Worm (Caenorhabditis elegans): ENCODE data around the gene H40L08.7.

Gene H40L08.7

DNA sequence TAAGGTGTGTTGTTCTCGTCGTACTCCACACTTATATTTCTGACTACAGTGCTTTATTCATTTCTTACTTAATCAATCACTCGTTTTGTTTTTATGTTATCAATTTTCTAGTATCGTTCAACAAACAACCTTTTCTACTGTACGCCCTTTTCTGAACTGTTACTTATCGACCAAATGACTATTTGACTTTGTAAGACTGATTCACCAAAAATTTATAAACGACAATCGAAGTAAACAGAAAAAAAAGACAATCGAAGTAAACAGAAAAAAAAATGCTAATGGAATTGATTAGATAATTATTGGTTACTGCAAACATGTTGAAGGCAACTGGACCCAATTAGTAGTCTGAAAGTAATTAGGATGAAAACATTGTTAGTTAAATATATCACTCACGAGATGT is 27.5 kb downstream of the H40L08.7 start:
- TF ChIP-seq tbx-8 (GFP tag; optimal IDR thresholded peaks at IDR 0.05) (no peak), nhr-12 (tag; optimal IDR thresholded peaks at IDR 0.05) (no peak), elt-1 (tag; optimal IDR thresholded peaks at IDR 0.05; ENCODE audit: borderline replicate concordance, insufficient read depth) (no peak), nhr-76 (tag; optimal IDR thresholded peaks at IDR 0.05) (no peak), pha-4 (tag; optimal IDR thresholded peaks at IDR 0.05) (no peak), snpc-4 (tag; optimal IDR thresholded peaks at IDR 0.05) (no peak)

DNA sequence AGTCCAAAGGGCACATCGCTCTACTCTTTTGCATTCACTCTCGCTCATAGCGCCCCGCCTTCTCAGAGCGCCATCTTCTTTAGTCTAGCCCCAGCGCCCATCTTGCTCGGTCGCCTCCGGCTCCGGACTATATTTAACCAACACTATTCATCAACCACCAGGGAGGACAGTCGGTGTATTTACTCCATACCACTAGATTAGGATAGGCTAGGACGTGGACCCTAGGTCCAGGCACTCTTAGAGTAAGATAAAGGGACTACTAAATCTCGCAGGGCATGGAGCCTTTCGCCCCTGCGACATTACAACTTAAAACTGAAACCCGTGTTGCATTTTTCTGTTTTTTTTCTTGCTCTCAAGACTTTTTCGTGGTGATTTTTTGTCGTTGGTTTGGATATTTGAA is 30.0 kb downstream of the H40L08.7 start:
- TF ChIP-seq nhr-2 (tag; optimal IDR thresholded peaks at IDR 0.05), result no peak
- no peak for TF ChIP-seq ham-2 (GFP tag; optimal IDR thresholded peaks at IDR 0.05)
- TF ChIP-seq sptf-1 (tag; optimal IDR thresholded peaks at IDR 0.05), result no peak
- no peak for TF ChIP-seq lin-13 (tag; optimal IDR thresholded peaks at IDR 0.05)
- no peak for TF ChIP-seq ceh-39 (tag; optimal IDR thresholded peaks at IDR 0.05)
- no peak for TF ChIP-seq blmp-1 (tag; optimal IDR thresholded peaks at IDR 0.05)
- no peak for TF ChIP-seq ces-1 (GFP tag; optimal IDR thresholded peaks at IDR 0.05)
- TF ChIP-seq pha-4 (tag; optimal IDR thresholded peaks at IDR 0.05), result no peak
- TF ChIP-seq lin-32 (GFP tag; optimal IDR thresholded peaks at IDR 0.05), result no peak
- no peak for TF ChIP-seq hlh-1 (tag; optimal IDR thresholded peaks at IDR 0.05)
- TF ChIP-seq bed-3 (GFP tag; optimal IDR thresholded peaks at IDR 0.05), result no peak
- TF ChIP-seq unc-62 (GFP tag; optimal IDR thresholded peaks at IDR 0.05), result no peak
- TF ChIP-seq ztf-11 (tag; optimal IDR thresholded peaks at IDR 0.05), result no peak
- no peak for TF ChIP-seq ceh-83 (GFP tag; optimal IDR thresholded peaks at IDR 0.05)
- TF ChIP-seq nhr-237 (tag; optimal IDR thresholded peaks at IDR 0.05), result no peak
- no peak for TF ChIP-seq nhr-76 (tag; optimal IDR thresholded peaks at IDR 0.05)

DNA sequence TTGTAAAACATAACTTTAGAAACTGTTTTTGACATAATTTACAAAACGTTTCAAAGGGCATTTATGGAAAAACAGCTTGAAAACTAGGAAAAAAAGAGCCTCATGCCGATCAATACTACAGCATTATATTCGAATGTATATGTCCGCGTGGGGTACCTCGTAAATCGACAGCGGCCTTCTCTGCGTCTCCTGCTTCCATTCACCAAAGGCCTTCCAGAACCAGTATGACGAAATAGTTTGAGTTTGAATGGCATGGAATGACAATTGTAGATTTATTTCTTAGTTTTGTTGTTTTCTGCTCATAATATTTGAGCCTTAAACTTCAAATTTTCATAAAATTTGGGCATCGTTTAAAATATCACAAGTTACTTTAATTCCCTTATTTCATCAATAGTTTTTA is 32.1 kb downstream of the H40L08.7 start:
- no peak for TF ChIP-seq ceh-39 (tag; optimal IDR thresholded peaks at IDR 0.05)
- no peak for TF ChIP-seq pha-4 (tag; optimal IDR thresholded peaks at IDR 0.05)
- no peak for TF ChIP-seq bed-3 (GFP tag; optimal IDR thresholded peaks at IDR 0.05)
- TF ChIP-seq elt-1 (tag; optimal IDR thresholded peaks at IDR 0.05; ENCODE audit: borderline replicate concordance, insufficient read depth), result no peak
- no peak for TF ChIP-seq ces-1 (GFP tag; optimal IDR thresholded peaks at IDR 0.05)
- TF ChIP-seq mep-1 (tag; optimal IDR thresholded peaks at IDR 0.05), result no peak
- TF ChIP-seq blmp-1 (tag; optimal IDR thresholded peaks at IDR 0.05), result no peak
- TF ChIP-seq nhr-28 (tag; optimal IDR thresholded peaks at IDR 0.05), result no peak
- TF ChIP-seq ceh-43 (GFP tag; optimal IDR thresholded peaks at IDR 0.05), result no peak
- no peak for TF ChIP-seq ceh-83 (GFP tag; optimal IDR thresholded peaks at IDR 0.05)
- no peak for TF ChIP-seq ham-2 (GFP tag; optimal IDR thresholded peaks at IDR 0.05)
- no peak for TF ChIP-seq nhr-2 (tag; optimal IDR thresholded peaks at IDR 0.05)
- no peak for TF ChIP-seq ztf-11 (tag; optimal IDR thresholded peaks at IDR 0.05)
- TF ChIP-seq lin-13 (tag; optimal IDR thresholded peaks at IDR 0.05), result no peak
- no peak for TF ChIP-seq hlh-1 (tag; optimal IDR thresholded peaks at IDR 0.05)
- no peak for TF ChIP-seq zip-8 (tag; optimal IDR thresholded peaks at IDR 0.05)
- no peak for TF ChIP-seq lin-32 (GFP tag; optimal IDR thresholded peaks at IDR 0.05)
- no peak for TF ChIP-seq unc-120 (tag; optimal IDR thresholded peaks at IDR 0.05; ENCODE audit: poor library complexity, severe bottlenecking)

DNA sequence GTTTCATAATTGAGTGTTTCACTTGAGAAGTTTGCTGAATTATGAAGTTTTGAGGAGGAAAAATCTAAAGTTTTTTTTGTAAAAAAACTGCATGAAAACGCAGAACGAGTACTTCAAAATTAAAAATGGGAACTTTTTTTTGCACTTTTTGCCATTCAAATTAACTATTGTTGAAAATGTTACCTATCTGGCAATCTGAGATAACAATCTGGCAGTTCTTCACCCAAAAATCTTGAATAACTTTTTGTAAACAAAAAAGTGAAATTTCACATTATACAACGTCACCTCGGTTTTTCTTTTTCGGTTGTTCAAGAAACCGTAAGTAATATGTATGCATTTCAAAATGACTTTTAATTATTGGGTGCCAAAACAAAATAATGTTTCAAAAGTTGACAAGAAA is 35.0 kb downstream of the H40L08.7 start:
- no peak for TF ChIP-seq snpc-4 (tag; optimal IDR thresholded peaks at IDR 0.05)
- no peak for TF ChIP-seq mls-2 (tag; optimal IDR thresholded peaks at IDR 0.05)
- TF ChIP-seq nhr-2 (tag; optimal IDR thresholded peaks at IDR 0.05), result no peak
- TF ChIP-seq mep-1 (tag; optimal IDR thresholded peaks at IDR 0.05), result no peak
- no peak for TF ChIP-seq ham-2 (GFP tag; optimal IDR thresholded peaks at IDR 0.05)
- no peak for TF ChIP-seq ceh-43 (GFP tag; optimal IDR thresholded peaks at IDR 0.05)
- TF ChIP-seq ceh-39 (tag; optimal IDR thresholded peaks at IDR 0.05), result no peak
- TF ChIP-seq elt-1 (tag; optimal IDR thresholded peaks at IDR 0.05; ENCODE audit: borderline replicate concordance, insufficient read depth), result no peak
- no peak for TF ChIP-seq sptf-1 (tag; optimal IDR thresholded peaks at IDR 0.05)
- no peak for TF ChIP-seq pha-4 (tag; optimal IDR thresholded peaks at IDR 0.05)

DNA sequence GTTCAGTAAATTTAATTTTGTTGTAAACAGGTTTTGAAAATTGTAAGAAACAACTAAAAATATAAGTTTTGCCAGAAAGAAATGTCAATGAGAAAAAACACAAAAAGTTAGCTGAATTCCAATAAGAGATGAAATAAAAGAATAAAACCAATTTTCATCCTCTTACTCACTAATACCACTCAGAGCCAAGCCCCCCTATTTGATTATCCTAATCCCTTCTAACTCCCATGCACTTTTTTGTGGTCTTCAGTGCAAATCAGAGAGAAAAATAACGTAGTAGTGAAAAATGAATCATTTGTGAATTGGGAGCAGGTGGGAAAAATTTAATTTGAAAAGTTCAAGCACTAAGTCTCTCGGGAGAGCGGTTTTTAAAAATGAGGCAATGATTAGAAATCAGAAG is 36.2 kb downstream of the H40L08.7 start:
- TF ChIP-seq ces-1 (GFP tag; optimal IDR thresholded peaks at IDR 0.05) (peak; percentile 98), sem-2 (GFP tag; optimal IDR thresholded peaks at IDR 0.05) (no peak)

DNA sequence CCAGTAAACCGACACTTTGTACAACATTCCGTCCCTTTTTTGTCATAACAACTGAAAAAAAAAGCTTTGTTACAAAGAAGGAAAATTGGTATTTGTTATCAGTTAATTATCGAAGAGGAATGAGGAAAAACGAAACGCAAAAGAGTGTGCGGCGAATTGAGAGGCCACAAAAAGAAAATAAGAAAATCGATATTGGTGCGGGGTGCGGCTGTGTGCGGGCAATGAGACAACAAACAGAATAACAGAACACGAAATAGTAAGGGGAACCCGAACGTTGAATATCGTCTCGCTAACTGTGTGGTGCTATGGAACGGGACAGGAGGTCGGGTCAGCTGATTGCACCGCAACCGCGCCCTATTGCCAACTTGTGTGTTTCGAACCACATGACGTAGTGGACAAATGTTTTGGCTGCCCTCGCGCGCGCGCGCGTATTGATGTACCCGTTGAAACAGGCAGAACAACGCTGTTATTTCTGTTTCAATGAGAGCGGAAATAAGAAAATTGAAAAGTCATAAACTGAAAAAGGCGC is 36.9 kb downstream of the H40L08.7 start, which contains the start of gene C18B12.4:
C18B12.4 (minus strand) TSS at position 51 of the 529 bp plus-strand sequence.
- TF ChIP-seq sem-2 (GFP tag; optimal IDR thresholded peaks at IDR 0.05) (no peak), mep-1 (tag; optimal IDR thresholded peaks at IDR 0.05) (peak; percentile 78), snpc-4 (tag; optimal IDR thresholded peaks at IDR 0.05) (no peak), ceh-83 (GFP tag; optimal IDR thresholded peaks at IDR 0.05) (no peak), nhr-28 (tag; optimal IDR thresholded peaks at IDR 0.05) (no peak), pha-4 (tag; optimal IDR thresholded peaks at IDR 0.05) (peak; percentile 92), lin-13 (tag; optimal IDR thresholded peaks at IDR 0.05) (peak; percentile 89), lsy-2 (tag; optimal IDR thresholded peaks at IDR 0.05) (peak; percentile 59), ham-2 (GFP tag; optimal IDR thresholded peaks at IDR 0.05) (peak; percentile 90), mls-2 (tag; optimal IDR thresholded peaks at IDR 0.05) (peak; percentile 67), sptf-1 (tag; optimal IDR thresholded peaks at IDR 0.05) (peak; percentile 77), M03D4.4 (tag; optimal IDR thresholded peaks at IDR 0.05) (peak; percentile 19), ceh-39 (tag; optimal IDR thresholded peaks at IDR 0.05) (peak; percentile 65), elt-3 (tag; optimal IDR thresholded peaks at IDR 0.05) (peak; percentile 20), nhr-76 (tag; optimal IDR thresholded peaks at IDR 0.05) (no peak), unc-39 (tag; optimal IDR thresholded peaks at IDR 0.05) (peak; percentile 92), ztf-11 (tag; optimal IDR thresholded peaks at IDR 0.05) (no peak), drap-1 (GFP tag; optimal IDR thresholded peaks at IDR 0.05) (peak; percentile 74), zip-8 (tag; optimal IDR thresholded peaks at IDR 0.05) (no peak), ces-1 (GFP tag; optimal IDR thresholded peaks at IDR 0.05) (no peak), unc-62 (GFP tag; optimal IDR thresholded peaks at IDR 0.05) (peak; percentile 78), lin-32 (GFP tag; optimal IDR thresholded peaks at IDR 0.05) (no peak), tbx-8 (GFP tag; optimal IDR thresholded peaks at IDR 0.05) (peak; percentile 22), elt-1 (tag; optimal IDR thresholded peaks at IDR 0.05; ENCODE audit: borderline replicate concordance, insufficient read depth) (peak; percentile 28), blmp-1 (tag; optimal IDR thresholded peaks at IDR 0.05) (no peak), ceh-43 (GFP tag; optimal IDR thresholded peaks at IDR 0.05) (no peak), nhr-2 (tag; optimal IDR thresholded peaks at IDR 0.05) (peak; percentile 55), hlh-1 (tag; optimal IDR thresholded peaks at IDR 0.05) (peak; percentile 99), nhr-12 (tag; optimal IDR thresholded peaks at IDR 0.05) (no peak), flh-1 (GFP tag; optimal IDR thresholded peaks at IDR 0.05) (no peak)
